Fruit fly (Drosophila melanogaster) whole organism, pupa: Measurements from ENCODE around the gene CG8097.
A peak's percentile ranks its signal among the peaks of the same experiment; 100 is the strongest.

Source experiments
- CG10348 ChIP-seq: fragments of 200-800 bp; sonication (Bioruptor generic); IDR thresholded peaks from 2 replicates; pipeline ENCODE4 v1.3.6; 2022; ENCODE audit warnings: missing biosample characterization, missing genetic modification characterization
- CG12605 ChIP-seq: fragments of 200-800 bp; sonication (Bioruptor generic); IDR thresholded peaks from 2 replicates; pipeline ENCODE4 v1.3.6; 2022; ENCODE audit warnings: missing biosample characterization, missing genetic modification characterization
- CG13204 ChIP-seq: fragments of 200-800 bp; sonication (Bioruptor generic); optimal IDR thresholded peaks from 2 replicates; lab custom pipeline; 2018; ENCODE audit warnings: missing biosample characterization, mild to moderate bottlenecking, missing genetic modification characterization, moderate library complexity
- CG14655 ChIP-seq: fragments of 200-800 bp; sonication (Bioruptor generic); optimal IDR thresholded peaks from 3 replicates; lab custom pipeline; 2017; ENCODE audit warnings: mild to moderate bottlenecking, missing biosample characterization, missing genetic modification reagents, missing genetic modification characterization
- CG15710 ChIP-seq: fragments of 200-800 bp; sonication (Bioruptor generic); optimal IDR thresholded peaks from 2 replicates; lab custom pipeline; 2018; ENCODE audit warnings: missing biosample characterization, mild to moderate bottlenecking, missing genetic modification characterization, moderate library complexity
- CG17806 ChIP-seq: fragments of 200-800 bp; sonication (Bioruptor generic); optimal IDR thresholded peaks from 2 replicates; lab custom pipeline; 2018; ENCODE audit warnings: missing biosample characterization, mild to moderate bottlenecking, missing genetic modification characterization, moderate library complexity
- CG32121 ChIP-seq: fragments of 200-800 bp; sonication (Bioruptor generic); IDR thresholded peaks from 2 replicates; pipeline ENCODE4 v1.3.6; 2022; ENCODE audit warnings: missing biosample characterization, missing genetic modification characterization
- CG34367 ChIP-seq: fragments of 200-800 bp; sonication (Bioruptor generic); optimal IDR thresholded peaks from 2 replicates; lab custom pipeline; 2018; ENCODE audit warnings: missing biosample characterization, mild to moderate bottlenecking, missing genetic modification characterization
- CG4496 ChIP-seq: fragments of 200-800 bp; sonication (Bioruptor generic); IDR thresholded peaks from 3 replicates; pipeline ENCODE4 v1.3.6; 2022; ENCODE audit warnings: missing biosample characterization, missing genetic modification characterization
- CG8159 ChIP-seq: fragments of 200-800 bp; sonication (Bioruptor generic); optimal IDR thresholded peaks from 3 replicates; lab custom pipeline; 2018; ENCODE audit warnings: missing biosample characterization, mild to moderate bottlenecking, missing genetic modification characterization, moderate library complexity
- CG8301 ChIP-seq: fragments of 200-800 bp; sonication (Bioruptor generic); optimal IDR thresholded peaks from 2 replicates; lab custom pipeline; 2018; ENCODE audit warnings: missing biosample characterization, mild to moderate bottlenecking, missing genetic modification characterization
- CG9948 ChIP-seq: fragments of 200-800 bp; sonication (Bioruptor generic); optimal IDR thresholded peaks from 2 replicates; lab custom pipeline; 2018; ENCODE audit warnings: missing biosample characterization, mild to moderate bottlenecking, missing genetic modification characterization, moderate library complexity
- D1 ChIP-seq: fragments of 200-800 bp; sonication (Bioruptor generic); optimal IDR thresholded peaks from 2 replicates; lab custom pipeline; 2018; ENCODE audit warnings: missing biosample characterization, mild to moderate bottlenecking, missing genetic modification characterization, moderate library complexity
- EcR ChIP-seq: fragments of 200-800 bp; sonication (Bioruptor generic); optimal IDR thresholded peaks from 3 replicates; lab custom pipeline; 2019; ENCODE audit warnings: missing biosample characterization, missing genetic modification characterization, mild to moderate bottlenecking, moderate library complexity, missing genetic modification reagents
- Ets98B ChIP-seq: fragments of 200-800 bp; sonication (Bioruptor generic); IDR thresholded peaks from 2 replicates; pipeline ENCODE4 v1.3.6; 2022; ENCODE audit warnings: missing biosample characterization, missing genetic modification characterization
- Pif1A ChIP-seq: fragments of 200-800 bp; sonication (Bioruptor generic); optimal IDR thresholded peaks from 3 replicates; lab custom pipeline; 2016; ENCODE audit warnings: missing biosample characterization, missing genetic modification characterization
- Pif1B ChIP-seq: fragments of 200-800 bp; sonication (Bioruptor generic); optimal IDR thresholded peaks from 3 replicates; lab custom pipeline; 2016; ENCODE audit warnings: missing biosample characterization, missing genetic modification characterization
- Snoo ChIP-seq: fragments of 200-800 bp; sonication (Bioruptor generic); optimal IDR thresholded peaks from 3 replicates; lab custom pipeline; 2017; ENCODE audit warnings: missing biosample characterization, mild to moderate bottlenecking, missing genetic modification characterization, inconsistent platforms
- fd96Ca ChIP-seq: fragments of 200-800 bp; sonication (Bioruptor generic); IDR thresholded peaks from 3 replicates; pipeline ENCODE4 v1.3.6; 2022; ENCODE audit warnings: missing biosample characterization, missing genetic modification characterization
- gl ChIP-seq: fragments of 200-800 bp; sonication (Bioruptor generic); optimal IDR thresholded peaks from 2 replicates; lab custom pipeline; 2018; ENCODE audit warnings: missing biosample characterization, mild to moderate bottlenecking, missing genetic modification characterization
- rn ChIP-seq: fragments of 200-800 bp; sonication (Bioruptor generic); IDR thresholded peaks from 2 replicates; pipeline ENCODE4 v1.3.6; 2022; ENCODE audit warnings: missing biosample characterization, missing genetic modification characterization

CG8097 gene

dm6 chrX:15571939-15572338 lies 11.0 kb upstream of the CG8097 start, which contains the start of gene CG15643:
TSS of gene CG15643 (minus strand) at chrX:15572149.
- TF ChIP-seq CG15710 (tag; lab: Kevin White, UChicago) (no peak), CG4496 (no peak), gl (tag; lab: Kevin White, UChicago) (no peak), CG17806 (tag; lab: Kevin White, UChicago) (no peak), CG8301 (tag; lab: Kevin White, UChicago) (no peak), CG12605 (no peak), Pif1A (GFP tag; lab: Kevin White, UChicago) (no peak), Ets98B (no peak), CG8159 (tag; lab: Kevin White, UChicago) (no peak), CG9948 (tag; lab: Kevin White, UChicago) (no peak), Pif1B (no peak), CG13204 (GFP tag; lab: Kevin White, UChicago) (no peak), CG14655 (no peak), EcR (no peak)

dm6 chrX:15574384-15574783 lies 8.6 kb upstream of the CG8097 start, which contains the start of gene CG9213:
TSS of gene CG9213 (minus strand) at chrX:15574535.
- TF ChIP-seq CG8301 (tag; lab: Kevin White, UChicago) (no peak), CG4496 (0 out of 3 replicates have a peak, but pooled peaks have one; percentile 28)

DNA sequence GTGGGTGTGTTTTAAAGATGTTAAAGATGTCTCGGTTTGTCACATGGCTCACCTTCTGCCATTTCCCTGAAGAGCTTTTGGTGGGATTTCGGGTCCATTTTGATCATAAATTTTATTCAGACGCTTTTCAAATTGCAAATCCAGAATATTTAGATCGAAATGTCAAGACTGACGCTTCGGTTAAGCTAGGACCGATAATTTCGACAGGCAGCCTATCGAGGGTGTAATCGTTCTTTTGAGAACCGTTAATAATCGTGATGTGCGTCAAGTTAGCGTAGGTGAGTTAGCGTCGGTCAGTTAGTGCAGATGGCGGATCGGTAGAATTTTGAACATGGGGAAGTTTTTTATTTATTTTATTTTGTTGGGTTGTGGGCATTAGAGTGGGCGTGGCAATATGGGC lies 7.4 kb upstream of the CG8097 start, which contains the start of gene CG42299:
TSS of gene CG42299 (minus strand) at position 127 of the 400 bp plus-strand sequence.
- TF ChIP-seq CG32121 (GFP tag; lab: Robert Waterston, UW) (no peak), D1 (tag; lab: Kevin White, UChicago) (no peak), CG10348 (no peak), Ets98B (no peak), CG8159 (tag; lab: Kevin White, UChicago) (no peak), Pif1B (no peak), rn (GFP tag; lab: Robert Waterston, UW) (no peak), CG4496 (no peak), CG17806 (tag; lab: Kevin White, UChicago) (no peak), fd96Ca (GFP tag; lab: Robert Waterston, UW) (no peak), CG13204 (GFP tag; lab: Kevin White, UChicago) (no peak), CG9948 (tag; lab: Kevin White, UChicago) (no peak), EcR (no peak), CG12605 (no peak)

- no peak for TF ChIP-seq CG32121 (GFP tag; lab: Robert Waterston, UW)
- no peak for TF ChIP-seq Snoo (tag; lab: Kevin White, UChicago)
- no peak for TF ChIP-seq Ets98B
- TF ChIP-seq CG4496: peak; percentile 63; the same call in 2 of the 3 replicates
- no peak for TF ChIP-seq Pif1B
- TF ChIP-seq, all 21 proteins: peak for 1
These were observed 4.9 kb upstream of the CG8097 start, which contains the start of the genes cerv and CG7872 for dm6 chrX:15578043-15578442. TSS of gene cerv (minus strand) at chrX:15578171. TSS of gene CG7872 (plus strand) at chrX:15578205.

- TF ChIP-seq EcR (peak; percentile 84), CG13204 (GFP tag; lab: Kevin White, UChicago) (no peak), Pif1B (peak; percentile 95), Pif1A (GFP tag; lab: Kevin White, UChicago) (peak; percentile 96), fd96Ca (GFP tag; lab: Robert Waterston, UW) (peak; percentile 96), CG17806 (tag; lab: Kevin White, UChicago) (peak; percentile 87), CG8159 (tag; lab: Kevin White, UChicago) (peak; percentile 84), CG15710 (tag; lab: Kevin White, UChicago) (peak; percentile 91), CG12605 (peak; percentile 87), CG8301 (tag; lab: Kevin White, UChicago) (peak; percentile 92), D1 (tag; lab: Kevin White, UChicago) (peak; percentile 61), CG34367 (tag; lab: Kevin White, UChicago) (peak; percentile 90), Snoo (tag; lab: Kevin White, UChicago) (peak; percentile 96), CG9948 (tag; lab: Kevin White, UChicago) (peak; percentile 89), CG4496 (peak; percentile 97), CG32121 (GFP tag; lab: Robert Waterston, UW) (peak; percentile 91), rn (GFP tag; lab: Robert Waterston, UW) (peak; percentile 79; the same call in 1 of the 2 replicates), gl (tag; lab: Kevin White, UChicago) (peak; percentile 87), CG14655 (no peak), CG10348 (peak; percentile 34; the same call in 1 of the 2 replicates), Ets98B (peak; percentile 93)
- TF ChIP-seq, all 21 proteins: peak for 19
These were observed 3.4 kb upstream of the CG8097 start for dm6 chrX:15579579-15579978.

dm6 chrX:15583842-15584441 lies 983 bp downstream of the CG8097 start:
- TF ChIP-seq Pif1B (no peak), D1 (tag; lab: Kevin White, UChicago) (no peak), CG14655 (no peak), Ets98B (no peak), CG15710 (tag; lab: Kevin White, UChicago) (no peak), rn (GFP tag; lab: Robert Waterston, UW) (no peak), CG12605 (no peak), Snoo (tag; lab: Kevin White, UChicago) (no peak), fd96Ca (GFP tag; lab: Robert Waterston, UW) (no peak), Pif1A (GFP tag; lab: Kevin White, UChicago) (no peak), CG13204 (GFP tag; lab: Kevin White, UChicago) (no peak), EcR (no peak), CG32121 (GFP tag; lab: Robert Waterston, UW) (no peak)
